Worm (Caenorhabditis elegans): Measurements from ENCODE around the gene K09E9.3.
A peak's percentile ranks its signal among the peaks of the same experiment; 100 is the strongest.

The K09E9.3 gene

ce11 chrX:15613745-15614229 is at the start of gene K09E9.3:
Gene K09E9.3 (minus strand): TSS chrX:15613795.
- TF ChIP-seq R02D3.7 (tag; optimal IDR thresholded peaks at IDR 0.05) = no peak
- TF ChIP-seq nhr-10 (tag; optimal IDR thresholded peaks at IDR 0.05) = no peak
- no peak for TF ChIP-seq alr-1 (tag; optimal IDR thresholded peaks at IDR 0.05)
- no peak for TF ChIP-seq ztf-11 (tag; optimal IDR thresholded peaks at IDR 0.05)
- no peak for TF ChIP-seq crh-2 (tag; optimal IDR thresholded peaks at IDR 0.05)
- TF ChIP-seq lin-39 (tag; optimal IDR thresholded peaks at IDR 0.05) = no peak
- peak; percentile 1 for TF ChIP-seq lin-13 (GFP tag; optimal IDR thresholded peaks at IDR 0.05)
- TF ChIP-seq nhr-6 (tag; optimal IDR thresholded peaks at IDR 0.05) = no peak
- TF ChIP-seq nhr-237 (tag; optimal IDR thresholded peaks at IDR 0.05) = no peak
- peak in 1 of 2 experiments; percentile 30 for TF ChIP-seq lsy-2 (tag; optimal IDR thresholded peaks at IDR 0.05)
- no peak for TF ChIP-seq skn-1 (tag; optimal IDR thresholded peaks at IDR 0.05)
- TF ChIP-seq mbf-1 (tag; optimal IDR thresholded peaks at IDR 0.05) = no peak
- TF ChIP-seq Y55F3AM.14 (GFP tag; optimal IDR thresholded peaks at IDR 0.05) = no peak
- peak; percentile 36 for TF ChIP-seq unc-55 (GFP tag; optimal IDR thresholded peaks at IDR 0.05)
- no peak for TF ChIP-seq unc-39 (tag; optimal IDR thresholded peaks at IDR 0.05)

- TF ChIP-seq lin-13 (GFP tag; optimal IDR thresholded peaks at IDR 0.05) (peak; percentile 0), C34F6.9 (tag; optimal IDR thresholded peaks at IDR 0.05) (peak; percentile 31), unc-55 (GFP tag; optimal IDR thresholded peaks at IDR 0.05) (peak; percentile 57), Y55F3AM.14 (GFP tag; optimal IDR thresholded peaks at IDR 0.05) (no peak), nhr-129 (tag; optimal IDR thresholded peaks at IDR 0.05) (peak; percentile 23), crh-2 (tag; optimal IDR thresholded peaks at IDR 0.05) (peak; percentile 5), ztf-1 (GFP tag; conservative IDR thresholded peaks at IDR 0.05) (no peak), lsy-2 (tag; optimal IDR thresholded peaks at IDR 0.05) (peak in 1 of 2 experiments; percentile 25)
Measured at ce11 chrX:15659561-15659960, 46.0 kb upstream of the K09E9.3 start.

DNA sequence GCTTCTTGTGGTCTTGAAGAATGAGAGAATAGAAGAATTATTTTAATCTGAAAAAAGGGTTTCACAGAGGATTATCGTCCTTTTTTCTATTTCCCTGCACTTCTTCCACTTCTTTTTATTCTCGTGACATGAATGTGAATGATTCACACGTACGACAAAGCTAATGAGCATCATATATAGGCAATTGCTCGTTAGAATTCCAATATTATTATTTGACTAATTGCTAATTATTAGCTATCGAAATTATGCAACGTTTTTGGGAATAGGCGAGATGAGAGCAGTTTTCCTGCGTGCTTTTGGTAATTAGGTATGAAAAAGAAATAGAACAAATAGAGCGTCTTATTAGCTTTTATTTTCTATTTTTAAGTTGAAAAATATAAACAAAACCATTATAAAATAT is 44.2 kb upstream of the K09E9.3 start:
- TF ChIP-seq nhr-12 (tag; optimal IDR thresholded peaks at IDR 0.05) (no peak), nhr-10 (tag; optimal IDR thresholded peaks at IDR 0.05) (no peak), nhr-25 (tag; optimal IDR thresholded peaks at IDR 0.05) (no peak), C34F6.9 (tag; optimal IDR thresholded peaks at IDR 0.05) (peak; percentile 28), ztf-11 (tag; optimal IDR thresholded peaks at IDR 0.05) (no peak), mbf-1 (tag; optimal IDR thresholded peaks at IDR 0.05) (no peak), nhr-21 (tag; optimal IDR thresholded peaks at IDR 0.05) (no peak), unc-55 (GFP tag; optimal IDR thresholded peaks at IDR 0.05) (no peak), snpc-4 (tag; optimal IDR thresholded peaks at IDR 0.05) (no peak), ztf-4 (tag; optimal IDR thresholded peaks at IDR 0.05) (no peak), crh-2 (tag; optimal IDR thresholded peaks at IDR 0.05) (no peak), lin-39 (tag; optimal IDR thresholded peaks at IDR 0.05) (no peak), elt-1 (tag; optimal IDR thresholded peaks at IDR 0.05) (no peak), R02D3.7 (tag; optimal IDR thresholded peaks at IDR 0.05) (no peak), lin-13 (GFP tag; optimal IDR thresholded peaks at IDR 0.05) (no peak), skn-1 (tag; optimal IDR thresholded peaks at IDR 0.05) (no peak), lsy-2 (tag; optimal IDR thresholded peaks at IDR 0.05) (peak in 1 of 2 experiments; percentile 10), nhr-129 (tag; optimal IDR thresholded peaks at IDR 0.05) (no peak)

DNA sequence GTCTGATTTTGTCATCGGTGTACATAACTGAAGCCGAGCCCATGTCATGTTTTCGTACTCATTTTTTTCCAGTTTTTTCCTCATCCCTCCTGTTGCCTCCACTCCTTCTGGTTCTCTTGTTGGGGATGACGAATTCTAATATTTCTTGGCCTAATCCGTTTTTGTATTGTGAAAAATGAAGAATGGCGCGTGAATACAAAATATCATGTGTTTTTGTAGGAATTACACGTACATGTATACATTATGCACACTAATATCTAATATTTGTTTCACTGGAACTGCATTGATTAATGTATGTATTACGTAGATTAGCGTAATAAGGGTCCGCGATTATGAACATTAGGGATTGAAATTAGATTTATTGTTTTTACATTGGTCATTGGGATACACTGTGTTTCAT is 42.0 kb upstream of the K09E9.3 start:
- TF ChIP-seq unc-55 (GFP tag; optimal IDR thresholded peaks at IDR 0.05) = peak; percentile 24
- no peak for TF ChIP-seq gmeb-1 (tag; optimal IDR thresholded peaks at IDR 0.05)

DNA sequence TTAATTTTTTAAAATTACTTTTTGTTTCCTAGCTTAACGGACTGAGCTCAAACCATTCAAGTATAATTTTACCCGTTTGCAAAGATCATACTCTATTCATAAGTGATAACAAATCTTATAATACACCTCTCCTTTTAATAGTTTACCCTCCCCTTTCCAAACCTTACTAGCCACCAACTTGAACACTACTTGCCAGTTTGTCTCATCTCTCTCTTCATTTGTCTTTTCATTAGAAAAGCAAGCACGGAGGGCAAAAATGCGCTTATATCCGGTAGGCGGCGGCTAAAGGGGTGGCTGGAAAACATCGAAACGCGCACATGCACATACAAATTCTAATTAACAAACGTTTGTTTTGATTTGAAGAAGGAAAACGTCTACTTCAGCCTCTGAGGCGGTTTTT is 41.4 kb upstream of the K09E9.3 start:
- no peak for TF ChIP-seq R02D3.7 (tag; optimal IDR thresholded peaks at IDR 0.05)

ce11 chrX:15653196-15653595 is 39.6 kb upstream of the K09E9.3 start:
- TF ChIP-seq unc-55 (GFP tag; optimal IDR thresholded peaks at IDR 0.05) (peak; percentile 77), nhr-11 (tag; optimal IDR thresholded peaks at IDR 0.05) (no peak), sem-4 (tag; optimal IDR thresholded peaks at IDR 0.05) (no peak), nhr-25 (tag; optimal IDR thresholded peaks at IDR 0.05) (no peak), elt-1 (tag; optimal IDR thresholded peaks at IDR 0.05) (no peak), lsy-2 (tag; optimal IDR thresholded peaks at IDR 0.05) (peak in 1 of 2 experiments; percentile 6), fos-1 (tag; optimal IDR thresholded peaks at IDR 0.05) (no peak), crh-2 (tag; optimal IDR thresholded peaks at IDR 0.05) (peak; percentile 6), nhr-237 (tag; optimal IDR thresholded peaks at IDR 0.05) (no peak), ceh-82 (tag; optimal IDR thresholded peaks at IDR 0.05) (no peak), nhr-10 (tag; optimal IDR thresholded peaks at IDR 0.05) (no peak), C34F6.9 (tag; optimal IDR thresholded peaks at IDR 0.05) (peak; percentile 17), ztf-4 (tag; optimal IDR thresholded peaks at IDR 0.05) (no peak), lin-13 (GFP tag; optimal IDR thresholded peaks at IDR 0.05) (no peak)
